Fruit fly (Drosophila melanogaster) whole organism, embryonic: ENCODE results near the gene Syx4.
A peak's percentile ranks its signal among the peaks of the same experiment; 100 is the strongest.

Source experiments
- Atf3 ChIP-seq: fragments of 200-800 bp; sonication (Bioruptor generic); optimal IDR thresholded peaks from 3 replicates; lab custom pipeline; 2016; ENCODE audit warnings: missing biosample characterization, missing genetic modification characterization
- CG10209 ChIP-seq: fragments of 200-800 bp; sonication (Bioruptor generic); optimal IDR thresholded peaks from 3 replicates; lab custom pipeline; 2017; ENCODE audit warnings: missing biosample characterization, mild to moderate bottlenecking, missing genetic modification characterization, missing genetic modification reagents
- CG10274 ChIP-seq: fragments of 200-800 bp; sonication (Bioruptor generic); optimal IDR thresholded peaks from 3 replicates; lab custom pipeline; 2017; ENCODE audit warnings: missing biosample characterization, mild to moderate bottlenecking, missing genetic modification characterization
- CG10959 ChIP-seq: fragments of 200-800 bp; sonication (Bioruptor generic); IDR thresholded peaks from 2 replicates; pipeline ENCODE4 v1.3.6; 2022; ENCODE audit warnings: missing biosample characterization, missing genetic modification characterization
- CG13424 ChIP-seq: fragments of 200-800 bp; sonication (Bioruptor generic); optimal IDR thresholded peaks from 2 replicates; lab custom pipeline; 2019; ENCODE audit warnings: missing biosample characterization, mild to moderate bottlenecking, missing genetic modification characterization, moderate library complexity
- CG13624 ChIP-seq: fragments of 200-800 bp; sonication (Bioruptor generic); optimal IDR thresholded peaks from 2 replicates; lab custom pipeline; 2016; ENCODE audit warnings: missing biosample characterization, missing genetic modification characterization
- CG14441 ChIP-seq: fragments of 200-800 bp; sonication (Bioruptor generic); IDR thresholded peaks from 2 replicates; pipeline ENCODE4 v1.3.6; 2022; ENCODE audit warnings: missing biosample characterization, missing genetic modification characterization
- CG17186 ChIP-seq: fragments of 200-800 bp; sonication (Bioruptor generic); optimal IDR thresholded peaks from 3 replicates; lab custom pipeline; 2017; ENCODE audit warnings: missing biosample characterization, missing genetic modification reagents, missing genetic modification characterization
- CG17568 ChIP-seq: fragments of 200-800 bp; sonication (Bioruptor generic); optimal IDR thresholded peaks from 2 replicates; lab custom pipeline; 2018; ENCODE audit warnings: missing biosample characterization, mild to moderate bottlenecking, missing genetic modification characterization, moderate library complexity
- CG2120 ChIP-seq: fragments of 200-800 bp; sonication (Bioruptor generic); optimal IDR thresholded peaks from 3 replicates; lab custom pipeline; 2016; ENCODE audit warnings: missing biosample characterization, missing genetic modification characterization
- CG32767 ChIP-seq: fragments of 200-800 bp; sonication (Bioruptor generic); IDR thresholded peaks from 2 replicates; pipeline ENCODE4 v1.3.6; 2022; ENCODE audit warnings: missing biosample characterization, missing genetic modification characterization
- CG33213 ChIP-seq: fragments of 200-800 bp; sonication (Bioruptor generic); optimal IDR thresholded peaks from 3 replicates; lab custom pipeline; 2016; ENCODE audit warnings: missing biosample characterization, missing genetic modification characterization
- CG34422 ChIP-seq: fragments of 200-800 bp; sonication (Bioruptor generic); IDR thresholded peaks from 3 replicates; pipeline ENCODE4 v1.3.6; 2022; ENCODE audit warnings: missing biosample characterization, missing genetic modification characterization
- CG3995 ChIP-seq: fragments of 200-800 bp; sonication (Bioruptor generic); optimal IDR thresholded peaks from 3 replicates; lab custom pipeline; 2016; ENCODE audit warnings: missing biosample characterization, missing genetic modification characterization
- CG42726 ChIP-seq: fragments of 200-800 bp; sonication (Bioruptor generic); IDR thresholded peaks from 2 replicates; pipeline ENCODE4 v1.3.6; 2022; ENCODE audit warnings: missing biosample characterization, missing genetic modification characterization; ENCODE audit not compliant: partially characterized antibody
- CG4854 ChIP-seq: fragments of 200-800 bp; sonication (Bioruptor generic); optimal IDR thresholded peaks from 2 replicates; lab custom pipeline; 2016; ENCODE audit warnings: missing biosample characterization, missing genetic modification characterization, inconsistent platforms
- CG7357 ChIP-seq: fragments of 200-800 bp; sonication (Bioruptor generic); IDR thresholded peaks from 3 replicates; pipeline ENCODE4 v1.3.6; 2022; ENCODE audit warnings: missing biosample characterization, missing genetic modification characterization
- CG7745 ChIP-seq: fragments of 200-800 bp; sonication (Bioruptor generic); optimal IDR thresholded peaks from 2 replicates; lab custom pipeline; 2018; ENCODE audit warnings: missing biosample characterization, mild to moderate bottlenecking, missing genetic modification characterization, moderate library complexity
- CG7987 ChIP-seq: fragments of 200-800 bp; sonication (Bioruptor generic); optimal IDR thresholded peaks from 2 replicates; lab custom pipeline; 2018; ENCODE audit warnings: missing biosample characterization, mild to moderate bottlenecking, missing genetic modification characterization, moderate library complexity
- CG8359 ChIP-seq: fragments of 200-800 bp; sonication (Bioruptor generic); optimal IDR thresholded peaks from 2 replicates; lab custom pipeline; 2017; ENCODE audit warnings: missing biosample characterization, mild to moderate bottlenecking, missing genetic modification characterization, borderline replicate concordance
- CHES-1-like ChIP-seq: fragments of 200-800 bp; sonication (Bioruptor generic); optimal IDR thresholded peaks from 2 replicates; lab custom pipeline; 2016; ENCODE audit warnings: missing biosample characterization, missing genetic modification characterization
- CrebB ChIP-seq: fragments of 200-800 bp; sonication (Bioruptor generic); optimal IDR thresholded peaks from 3 replicates; lab custom pipeline; 2018; ENCODE audit warnings: missing biosample characterization, mild to moderate bottlenecking, missing genetic modification characterization
- Drgx ChIP-seq: fragments of 200-800 bp; sonication (Bioruptor generic); IDR thresholded peaks from 2 replicates; pipeline ENCODE4 v1.3.6; 2022; ENCODE audit warnings: missing biosample characterization, missing genetic modification characterization
- Hey ChIP-seq: fragments of 200-800 bp; sonication (Bioruptor generic); optimal IDR thresholded peaks from 3 replicates; lab custom pipeline; 2018; ENCODE audit warnings: missing biosample characterization, mild to moderate bottlenecking, missing genetic modification characterization
- Hr3 ChIP-seq: fragments of 200-800 bp; sonication (Bioruptor generic); optimal IDR thresholded peaks from 3 replicates; lab custom pipeline; 2016; ENCODE audit warnings: missing biosample characterization, missing genetic modification characterization
- Jarid2 ChIP-seq: fragments of 200-800 bp; sonication (Bioruptor generic); optimal IDR thresholded peaks from 3 replicates; lab custom pipeline; 2017; ENCODE audit warnings: mild to moderate bottlenecking, missing biosample characterization, missing genetic modification reagents, missing genetic modification characterization
- Lpt ChIP-seq: fragments of >200 bp; optimal IDR thresholded peaks from 2 replicates; lab custom pipeline; 2018; ENCODE audit warnings: missing biosample characterization, missing genetic modification characterization
- Ravus ChIP-seq: fragments of 200-800 bp; sonication (Bioruptor generic); IDR thresholded peaks from 2 replicates; pipeline ENCODE4 v1.3.6; 2022; ENCODE audit warnings: missing biosample characterization, missing genetic modification characterization
- Sin3A ChIP-seq: fragments of >200 bp; optimal IDR thresholded peaks from 2 replicates; lab custom pipeline; 2018
- Sox100B ChIP-seq: fragments of 200-800 bp; sonication (Bioruptor generic); optimal IDR thresholded peaks from 3 replicates; lab custom pipeline; 2018; ENCODE audit warnings: missing biosample characterization, mild to moderate bottlenecking, missing genetic modification characterization
- Taf1 ChIP-seq: fragments of 200-800 bp; sonication (Bioruptor generic); IDR thresholded peaks from 2 replicates; pipeline ENCODE4 v1.3.6; 2022; ENCODE audit warnings: missing biosample characterization, missing genetic modification characterization
- Trl ChIP-seq, 3 experiments: fragments of >200 bp in 2 of 3; fragments of 200-800 bp in 1 of 3; sonication (Bioruptor generic) in 1 of 3; optimal IDR thresholded peaks; 2 replicates in 1 of 3; 3 replicates in 2 of 3; lab custom pipeline; 2016 to 2017; ENCODE audit warnings: missing biosample characterization in 1 of 3, missing genetic modification characterization in 1 of 3
- Vsx1 ChIP-seq: fragments of 200-800 bp; sonication (Bioruptor generic); optimal IDR thresholded peaks from 2 replicates; lab custom pipeline; 2017; ENCODE audit warnings: missing biosample characterization, mild to moderate bottlenecking, missing genetic modification characterization, missing genetic modification reagents
- bbx ChIP-seq: fragments of 200-800 bp; sonication (Bioruptor generic); IDR thresholded peaks from 2 replicates; pipeline ENCODE4 v1.3.6; 2022; ENCODE audit warnings: missing biosample characterization, missing genetic modification characterization; ENCODE audit not compliant: partially characterized antibody
- btn ChIP-seq: fragments of 200-800 bp; sonication (Bioruptor generic); optimal IDR thresholded peaks from 2 replicates; lab custom pipeline; 2016; ENCODE audit warnings: missing biosample characterization, missing genetic modification characterization
- cas ChIP-seq: fragments of 200-800 bp; sonication (Bioruptor generic); IDR thresholded peaks from 2 replicates; pipeline ENCODE4 v1.3.6; 2022; ENCODE audit warnings: missing biosample characterization, missing genetic modification characterization
- da ChIP-seq: fragments of 200-800 bp; sonication (Bioruptor generic); optimal IDR thresholded peaks from 2 replicates; lab custom pipeline; 2016; ENCODE audit warnings: missing biosample characterization, missing genetic modification characterization
- emc ChIP-seq: fragments of 200-800 bp; sonication (Bioruptor generic); optimal IDR thresholded peaks from 2 replicates; lab custom pipeline; 2016; ENCODE audit warnings: missing biosample characterization, missing genetic modification characterization
- gem ChIP-seq: fragments of 200-800 bp; sonication (Bioruptor generic); optimal IDR thresholded peaks from 2 replicates; lab custom pipeline; 2019; ENCODE audit warnings: missing biosample characterization, mild to moderate bottlenecking, missing genetic modification characterization, moderate library complexity
- h ChIP-seq: fragments of >200 bp; optimal IDR thresholded peaks from 2 replicates; lab custom pipeline; 2017
- kni ChIP-seq: fragments of 200-800 bp; sonication (Bioruptor generic); optimal IDR thresholded peaks from 3 replicates; lab custom pipeline; 2017; ENCODE audit warnings: mild to moderate bottlenecking, missing biosample characterization, missing genetic modification reagents, missing genetic modification characterization
- lmd ChIP-seq: fragments of 200-800 bp; sonication (Bioruptor generic); IDR thresholded peaks from 2 replicates; pipeline ENCODE4 v1.3.6; 2022; ENCODE audit warnings: missing biosample characterization, missing genetic modification characterization
- nerfin-1 ChIP-seq: fragments of 200-800 bp; sonication (Bioruptor generic); optimal IDR thresholded peaks from 3 replicates; lab custom pipeline; 2019; ENCODE audit warnings: missing biosample characterization, mild to moderate bottlenecking, missing genetic modification characterization, moderate library complexity
- pho ChIP-seq: fragments of 200-800 bp; sonication (Bioruptor generic); optimal IDR thresholded peaks from 2 replicates; lab custom pipeline; 2016; ENCODE audit warnings: missing biosample characterization, missing genetic modification characterization
- pnt ChIP-seq: fragments of 200-800 bp; sonication (Bioruptor generic); optimal IDR thresholded peaks from 3 replicates; lab custom pipeline; 2016; ENCODE audit warnings: missing biosample characterization, missing genetic modification characterization
- sd ChIP-seq: fragments of 200-800 bp; sonication (Bioruptor generic); optimal IDR thresholded peaks from 3 replicates; lab custom pipeline; 2018; ENCODE audit warnings: missing biosample characterization, mild to moderate bottlenecking, missing genetic modification characterization, moderate library complexity
- slbo ChIP-seq: fragments of 200-800 bp; sonication (Bioruptor generic); IDR thresholded peaks from 2 replicates; pipeline ENCODE4 v1.3.6; 2022; ENCODE audit warnings: missing biosample characterization, missing genetic modification characterization
- slp2 ChIP-seq: fragments of 200-800 bp; sonication (Bioruptor generic); optimal IDR thresholded peaks from 2 replicates; lab custom pipeline; 2016; ENCODE audit warnings: missing biosample characterization, missing genetic modification characterization
- sr ChIP-seq: fragments of 200-800 bp; sonication (Bioruptor generic); IDR thresholded peaks from 3 replicates; pipeline ENCODE4 v1.3.6; 2022; ENCODE audit warnings: missing biosample characterization, missing genetic modification characterization
- sug ChIP-seq: fragments of 200-800 bp; optimal IDR thresholded peaks from 2 replicates; lab custom pipeline; 2019; ENCODE audit warnings: missing biosample characterization, mild to moderate bottlenecking, missing genetic modification characterization, moderate library complexity
- tap ChIP-seq: fragments of 200-800 bp; optimal IDR thresholded peaks from 3 replicates; lab custom pipeline; 2019; ENCODE audit warnings: missing biosample characterization, mild to moderate bottlenecking, missing genetic modification characterization, moderate library complexity
- usp ChIP-seq: fragments of >200 bp; optimal IDR thresholded peaks from 2 replicates; lab custom pipeline; 2017; ENCODE audit warnings: missing biosample characterization, missing genetic modification characterization

Gene Syx4

DNA sequence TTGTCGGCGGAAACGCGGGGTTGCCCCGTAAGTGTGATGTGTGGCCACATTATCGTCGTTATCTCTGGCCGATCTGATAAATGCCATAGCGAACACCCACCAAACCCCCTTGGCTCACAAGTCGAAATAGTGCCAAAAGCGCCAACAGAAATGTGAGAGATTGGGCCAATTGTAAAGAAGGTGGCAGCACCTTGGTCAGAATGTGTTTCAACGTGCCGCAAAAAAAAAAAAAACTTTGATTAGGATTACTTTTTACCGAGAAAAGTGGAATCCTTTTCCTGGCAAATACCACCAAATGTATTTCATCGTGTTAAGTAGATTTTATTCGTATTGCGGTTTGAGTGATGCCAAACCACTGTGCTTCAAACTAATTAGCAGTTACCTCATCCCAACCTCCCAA is 856 bp downstream of the Syx4 start (continued):
- peak; percentile 87 for TF ChIP-seq pho (GFP tag; lab: Kevin White, UChicago)
- TF ChIP-seq da (GFP tag; lab: Kevin White, UChicago), result peak; percentile 62
- peak; percentile 75 for TF ChIP-seq slp2 (GFP tag; lab: Kevin White, UChicago)
- TF ChIP-seq CG7745, result no peak
- peak; percentile 84 for TF ChIP-seq cas (GFP tag; lab: Robert Waterston, UW)
- peak; percentile 95 for TF ChIP-seq Taf1
- TF ChIP-seq pnt, result peak; percentile 68
- peak; percentile 52 for TF ChIP-seq CG3995 (GFP tag; lab: Kevin White, UChicago)
- TF ChIP-seq Drgx, result peak; percentile 64
- no peak for TF ChIP-seq Lpt
- peak; percentile 85 for TF ChIP-seq CG34422 (GFP tag; lab: Robert Waterston, UW)
- TF ChIP-seq gem (tag; lab: Kevin White, UChicago), result peak; percentile 84
- TF ChIP-seq Sox100B (GFP tag; lab: Kevin White, UChicago), result peak; percentile 43
- TF ChIP-seq Sin3A (lab: Kevin White, UChicago), result no peak
- peak; percentile 47 for TF ChIP-seq CG10959
- TF ChIP-seq Vsx1, result peak; percentile 86
- peak; percentile 85 for TF ChIP-seq sug
- peak; percentile 94 for TF ChIP-seq CG14441
- no peak for TF ChIP-seq tap (tag; lab: Kevin White, UChicago)
- TF ChIP-seq kni, result no peak
- TF ChIP-seq CG32767 (GFP tag; lab: Robert Waterston, UW), result peak; percentile 77
- TF ChIP-seq Hr3, result peak; percentile 72
- peak; percentile 59 for TF ChIP-seq CG33213 (GFP tag; lab: Kevin White, UChicago)
- peak; percentile 81 for TF ChIP-seq CG13624 (GFP tag; lab: Kevin White, UChicago)
- TF ChIP-seq lmd, result peak; percentile 89
- TF ChIP-seq CG7357 (GFP tag; lab: Robert Waterston, UW), result peak; percentile 75
- no peak for TF ChIP-seq h (lab: Kevin White, UChicago)
- TF ChIP-seq sr, result peak; percentile 74; the same call in 2 of the 3 replicates
- TF ChIP-seq CG10274 (GFP tag; lab: Kevin White, UChicago), result peak; percentile 65
- TF ChIP-seq Ravus (GFP tag; lab: Robert Waterston, UW), result peak; percentile 81
- TF ChIP-seq CG8359, result no peak
- peak; percentile 47 for TF ChIP-seq CG4854 (GFP tag; lab: Kevin White, UChicago)
- no peak for TF ChIP-seq bbx (GFP tag; lab: Robert Waterston, UW)
- TF ChIP-seq btn (GFP tag; lab: Kevin White, UChicago), result peak; percentile 59
- TF ChIP-seq Hey, result peak; percentile 29
- peak; percentile 96 for TF ChIP-seq slbo
- no peak for TF ChIP-seq nerfin-1 (tag; lab: Kevin White, UChicago)
- peak; percentile 85 for TF ChIP-seq CHES-1-like (GFP tag; lab: Kevin White, UChicago)
- TF ChIP-seq CG2120 (GFP tag; lab: Kevin White, UChicago), result peak; percentile 95
- TF ChIP-seq CG13424 (tag; lab: Kevin White, UChicago), result peak; percentile 74
- TF ChIP-seq CrebB (tag; lab: Kevin White, UChicago), result peak; percentile 50
- TF ChIP-seq CG42726 (GFP tag; lab: Robert Waterston, UW), result no peak
- peak; percentile 47 for TF ChIP-seq Atf3 (GFP tag; lab: Kevin White, UChicago)
- TF ChIP-seq Jarid2 (GFP tag; lab: Kevin White, UChicago), result no peak
- no peak for TF ChIP-seq Trl (optimal IDR thresholded peaks at IDR 0.05; lab: Kevin White, UChicago)
- TF ChIP-seq Trl (GFP tag; optimal IDR thresholded peaks at IDR 0.05; lab: Kevin White, UChicago), result peak; percentile 75
- TF ChIP-seq emc (GFP tag; lab: Kevin White, UChicago), result peak; percentile 61
- TF ChIP-seq CG17186 (GFP tag; lab: Kevin White, UChicago), result no peak
- peak; percentile 81 for TF ChIP-seq CG10209 (GFP tag; lab: Kevin White, UChicago)
- no peak for TF ChIP-seq CG7987 (GFP tag; lab: Kevin White, UChicago)
- TF ChIP-seq CG17568 (GFP tag; lab: Kevin White, UChicago), result peak; percentile 59
- TF ChIP-seq usp (GFP tag; lab: Kevin White, UChicago), result no peak
- peak; percentile 65 for TF ChIP-seq sd (tag; lab: Kevin White, UChicago)
